Worm (Caenorhabditis elegans): ENCODE results near the gene aff-1.
A peak's percentile ranks its signal among the peaks of the same experiment; 100 is the strongest.

The aff-1 gene

DNA sequence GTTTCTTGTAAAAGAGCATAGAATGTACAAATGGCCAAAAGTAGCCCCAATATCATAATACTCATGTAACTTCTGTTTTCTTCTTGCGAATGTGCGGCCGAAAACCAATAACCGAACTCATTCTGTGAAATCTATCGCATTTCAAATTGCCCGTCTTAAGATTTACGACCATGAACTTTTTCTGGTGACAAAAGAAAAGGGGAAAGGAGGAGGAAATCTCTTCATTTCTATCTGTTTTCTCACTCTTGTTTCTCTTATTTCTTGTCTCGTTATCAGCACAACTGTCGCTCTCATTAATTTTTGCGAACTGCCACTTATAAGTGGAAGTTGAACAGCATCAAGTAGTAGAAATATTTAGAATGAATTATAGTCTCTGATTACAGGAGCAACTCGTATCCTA lies 22.4 kb downstream of the aff-1 start (continued):
- TF ChIP-seq hpl-2 (GFP tag; optimal IDR thresholded peaks at IDR 0.05) (no peak), lsy-2 (tag; optimal IDR thresholded peaks at IDR 0.05) (peak in 1 of 2 experiments; percentile 52), nhr-47 (tag; optimal IDR thresholded peaks at IDR 0.05) (no peak), jun-1 (tag; optimal IDR thresholded peaks at IDR 0.05) (no peak), snu-23 (GFP tag; optimal IDR thresholded peaks at IDR 0.05) (peak; percentile 18), ets-5 (GFP tag; IDR thresholded peaks at IDR 0.05) (no peak), nhr-11 (tag; optimal IDR thresholded peaks at IDR 0.05) (no peak), ceh-82 (tag; optimal IDR thresholded peaks at IDR 0.05) (no peak), ceh-8 (GFP tag; optimal IDR thresholded peaks at IDR 0.05) (no peak), swsn-7 (tag; optimal IDR thresholded peaks at IDR 0.05) (no peak), nhr-85 (tag) (peak; percentile 82), C04F5.9 (tag; optimal IDR thresholded peaks at IDR 0.05) (no peak)

DNA sequence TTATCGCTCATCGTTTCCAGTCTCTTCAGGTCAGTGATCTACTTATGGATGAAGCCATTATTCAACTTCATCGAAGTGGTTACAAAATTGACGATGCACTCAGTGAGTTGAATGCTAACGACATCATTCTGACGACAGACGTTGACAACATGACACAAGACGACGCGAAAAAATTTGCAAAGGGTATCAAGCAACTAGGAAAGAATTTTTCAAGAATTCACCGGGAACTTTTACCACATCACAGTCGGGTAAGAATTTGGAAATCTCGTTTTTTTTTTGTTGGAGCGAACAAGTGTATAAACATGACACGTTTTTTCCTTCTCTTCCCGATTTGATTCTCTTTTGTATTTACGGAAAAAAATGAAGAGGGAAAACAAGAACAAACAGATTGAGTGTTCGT lies 22.9 kb downstream of the aff-1 start:
- TF ChIP-seq ceh-63 (GFP tag; optimal IDR thresholded peaks at IDR 0.05) (no peak), sptf-1 (tag; optimal IDR thresholded peaks at IDR 0.05) (no peak), snpc-4 (tag; optimal IDR thresholded peaks at IDR 0.05) (no peak)

DNA sequence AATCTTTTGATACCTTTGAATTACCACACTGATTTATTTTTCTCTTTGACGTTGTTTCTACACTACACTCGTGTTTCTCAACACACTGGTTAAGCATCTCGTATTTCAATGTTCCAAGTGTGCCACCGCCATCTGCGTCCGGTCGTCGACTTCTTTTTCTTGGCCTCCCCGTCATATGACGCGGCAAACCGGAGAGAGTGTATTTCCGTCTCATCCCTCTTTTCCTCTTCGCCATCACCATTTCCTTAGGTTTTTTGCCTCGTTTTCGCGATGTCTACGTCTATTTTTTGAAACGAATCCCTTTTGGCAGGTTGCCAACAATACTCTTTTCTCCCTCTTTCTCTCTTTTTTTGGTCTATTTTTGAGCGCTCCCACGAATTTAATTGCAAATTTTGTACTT lies 24.6 kb downstream of the aff-1 start:
- TF ChIP-seq fkh-4 (tag; optimal IDR thresholded peaks at IDR 0.05; ENCODE audit: borderline replicate concordance) (no peak), mdl-1 (tag; optimal IDR thresholded peaks at IDR 0.05) (peak in 1 of 2 experiments; percentile 47), jun-1 (tag; optimal IDR thresholded peaks at IDR 0.05) (no peak), sox-4 (tag; optimal IDR thresholded peaks at IDR 0.05) (no peak), alr-1 (tag; optimal IDR thresholded peaks at IDR 0.05; ENCODE audit: borderline replicate concordance) (no peak), swsn-7 (tag; optimal IDR thresholded peaks at IDR 0.05) (peak; percentile 41), mab-9 (GFP tag; IDR thresholded peaks at IDR 0.05) (no peak), elt-3 (tag; optimal IDR thresholded peaks at IDR 0.05) (no peak), skn-1 (tag; optimal IDR thresholded peaks at IDR 0.05) (no peak), lsy-2 (tag; optimal IDR thresholded peaks at IDR 0.05) (peak; percentile 47 to 63), vab-15 (tag; optimal IDR thresholded peaks at IDR 0.05) (no peak), aly-2 (tag; optimal IDR thresholded peaks at IDR 0.05) (no peak), nhr-77 (tag; optimal IDR thresholded peaks at IDR 0.05) (peak; percentile 1), ceh-90 (tag; optimal IDR thresholded peaks at IDR 0.05) (no peak), snu-23 (GFP tag; optimal IDR thresholded peaks at IDR 0.05) (peak; percentile 74), fkh-8 (tag; optimal IDR thresholded peaks at IDR 0.05) (no peak), egl-13 (tag; optimal IDR thresholded peaks at IDR 0.05) (peak; percentile 82), unc-130 (tag; optimal IDR thresholded peaks at IDR 0.05) (no peak), C04F5.9 (tag; optimal IDR thresholded peaks at IDR 0.05) (no peak), pqm-1 (tag; optimal IDR thresholded peaks at IDR 0.05) (no peak), tlp-1 (tag; optimal IDR thresholded peaks at IDR 0.05) (no peak), snpc-4 (tag; optimal IDR thresholded peaks at IDR 0.05) (no peak), tbx-2 (tag; optimal IDR thresholded peaks at IDR 0.05) (peak; percentile 46), mef-2 (tag; optimal IDR thresholded peaks at IDR 0.05) (peak; percentile 31), lir-3 (tag; optimal IDR thresholded peaks at IDR 0.05; ENCODE audit: poor library complexity) (no peak), aha-1 (tag; optimal IDR thresholded peaks at IDR 0.05) (no peak), ets-5 (GFP tag; IDR thresholded peaks at IDR 0.05) (no peak), rnt-1 (tag; optimal IDR thresholded peaks at IDR 0.05) (peak; percentile 67), ceh-88 (GFP tag; IDR thresholded peaks at IDR 0.05) (no peak; the same call in 1 of the 2 replicates), blmp-1 (tag; optimal IDR thresholded peaks at IDR 0.05) (peak; percentile 49), C34B4.2 (tag; optimal IDR thresholded peaks at IDR 0.05) (no peak), F16B12.6 (tag; optimal IDR thresholded peaks at IDR 0.05) (no peak), nhr-28 (tag; optimal IDR thresholded peaks at IDR 0.05) (no peak), hlh-4 (tag; optimal IDR thresholded peaks at IDR 0.05) (no peak), zag-1 (tag; optimal IDR thresholded peaks at IDR 0.05) (no peak), unc-30 (tag; optimal IDR thresholded peaks at IDR 0.05) (no peak), C16A3.4 (tag; optimal IDR thresholded peaks at IDR 0.05) (no peak), nhr-237 (tag; optimal IDR thresholded peaks at IDR 0.05) (no peak), dsc-1 (tag; optimal IDR thresholded peaks at IDR 0.05) (peak; percentile 70), efl-1 (optimal IDR thresholded peaks at IDR 0.05) (peak; percentile 19 to 35), efl-1 (GFP tag; optimal IDR thresholded peaks at IDR 0.05 in 1 of 2) (peak in 1 of 2 experiments; percentile 83), grh-1 (GFP tag; IDR thresholded peaks at IDR 0.05) (no peak), Y116A8C.19 (tag; optimal IDR thresholded peaks at IDR 0.05; ENCODE audit: borderline replicate concordance) (no peak)

Measured in whole organism, L1 larva.